Worm (Caenorhabditis elegans) whole organism, L4/young adult: ENCODE data around the gene cpg-4.

ENCODE experiments used
- W03F9.2 ChIP-seq: fragments of 150-350 bp; optimal IDR thresholded peaks from 2 replicates; lab custom pipeline; 2014; ENCODE audit warnings: missing biosample characterization, missing genetic modification characterization
- dao-5 ChIP-seq: sonication (generic microtip); optimal IDR thresholded peaks from 2 replicates; lab custom pipeline; 2016; ENCODE audit warnings: missing genotype, missing genetic modification characterization, moderate library complexity, missing compliant biosample characterization
- him-1 ChIP-seq: sonication (generic microtip); optimal IDR thresholded peaks from 2 replicates; lab custom pipeline; 2016; ENCODE audit warnings: missing genotype, missing genetic modification reagents, missing genetic modification characterization, missing compliant biosample characterization

- TF ChIP-seq W03F9.2 (tag; lab: Kevin White, UChicago) (peak; percentile 90), him-1 (tag; lab: Kevin White, UChicago) (no peak), dao-5 (tag; lab: Kevin White, UChicago) (no peak)
Measured at ce11 chrV:6017630-6018029, 21.4 kb downstream of the cpg-4 start, which contains the start of the genes rpt-2 and aps-1.
